Fruit fly (Drosophila melanogaster) whole organism, embryonic: ENCODE measurements around the gene CG7715.
A peak's percentile ranks its signal among the peaks of the same experiment; 100 is the strongest.

ENCODE experiments used
- ATbp ChIP-seq: fragments of 200-800 bp; sonication (Bioruptor generic); optimal IDR thresholded peaks from 2 replicates; lab custom pipeline; 2017; ENCODE audit warnings: missing biosample characterization, mild to moderate bottlenecking, missing genetic modification characterization, missing genetic modification reagents
- Atf-2 ChIP-seq: fragments of 200-800 bp; sonication (Bioruptor generic); optimal IDR thresholded peaks from 2 replicates; lab custom pipeline; 2016; ENCODE audit warnings: missing biosample characterization, missing genetic modification characterization
- CG10209 ChIP-seq: fragments of 200-800 bp; sonication (Bioruptor generic); optimal IDR thresholded peaks from 3 replicates; lab custom pipeline; 2017; ENCODE audit warnings: missing biosample characterization, mild to moderate bottlenecking, missing genetic modification characterization, missing genetic modification reagents
- CG14441 ChIP-seq: fragments of 200-800 bp; sonication (Bioruptor generic); IDR thresholded peaks from 2 replicates; pipeline ENCODE4 v1.3.6; 2022; ENCODE audit warnings: missing biosample characterization, missing genetic modification characterization
- CG14860 ChIP-seq: fragments of 200-800 bp; sonication (Bioruptor generic); IDR thresholded peaks from 3 replicates; pipeline ENCODE4 v1.3.6; 2022; ENCODE audit warnings: missing biosample characterization, missing genetic modification characterization; ENCODE audit not compliant: partially characterized antibody
- CG15696 ChIP-seq: fragments of 200-800 bp; sonication (Bioruptor generic); optimal IDR thresholded peaks from 2 replicates; lab custom pipeline; 2019; ENCODE audit warnings: missing biosample characterization, mild to moderate bottlenecking, missing genetic modification characterization, moderate library complexity
- CG16813 ChIP-seq: fragments of 200-800 bp; sonication (Bioruptor generic); IDR thresholded peaks from 3 replicates; pipeline ENCODE4 v1.3.6; 2022; ENCODE audit warnings: missing biosample characterization, missing genetic modification characterization; ENCODE audit not compliant: partially characterized antibody
- CG4328 ChIP-seq: fragments of 200-800 bp; sonication (Bioruptor generic); optimal IDR thresholded peaks from 3 replicates; lab custom pipeline; 2017; ENCODE audit warnings: missing biosample characterization, missing genetic modification reagents, missing genetic modification characterization
- CG6791 ChIP-seq: fragments of 200-800 bp; sonication (Bioruptor generic); IDR thresholded peaks from 3 replicates; pipeline ENCODE4 v1.3.6; 2022; ENCODE audit warnings: missing biosample characterization, missing genetic modification characterization; ENCODE audit not compliant: partially characterized antibody
- CG7357 ChIP-seq: fragments of 200-800 bp; sonication (Bioruptor generic); IDR thresholded peaks from 3 replicates; pipeline ENCODE4 v1.3.6; 2022; ENCODE audit warnings: missing biosample characterization, missing genetic modification characterization
- CG8290 ChIP-seq, 3 experiments: fragments of 200-800 bp; sonication (Bioruptor generic); optimal IDR thresholded peaks; 2 replicates each; lab custom pipeline; 2016 to 2019; ENCODE audit warnings: missing biosample characterization in 3 of 3, missing genetic modification characterization in 3 of 3, mild to moderate bottlenecking in 2 of 3, moderate library complexity in 1 of 3
- CG9437 ChIP-seq: fragments of 200-800 bp; sonication (Bioruptor generic); optimal IDR thresholded peaks from 2 replicates; lab custom pipeline; 2018; ENCODE audit warnings: missing biosample characterization, mild to moderate bottlenecking, missing genetic modification characterization
- D ChIP-seq, 2 experiments: fragments of 200-800 bp in 1 of 2; fragments of >200 bp in 1 of 2; sonication (Bioruptor generic) in 1 of 2; optimal IDR thresholded peaks; 2 replicates in 1 of 2; 3 replicates in 1 of 2; lab custom pipeline; 2017; ENCODE audit warnings: mild to moderate bottlenecking in 1 of 2, missing biosample characterization in 1 of 2, missing genetic modification characterization in 1 of 2, missing genetic modification reagents in 1 of 2
- Dad ChIP-seq: fragments of 200-800 bp; sonication (Bioruptor generic); optimal IDR thresholded peaks from 3 replicates; lab custom pipeline; 2016; ENCODE audit warnings: missing biosample characterization, missing genetic modification characterization
- Dll ChIP-seq: fragments of 200-800 bp; sonication (Bioruptor generic); IDR thresholded peaks from 4 replicates; pipeline ENCODE4 v1.3.6; 2022; ENCODE audit warnings: missing biosample characterization, missing genetic modification characterization; ENCODE audit not compliant: partially characterized antibody
- Eip74EF ChIP-seq, 2 experiments: fragments of 200-800 bp in 1 of 2; fragments of >200 bp in 1 of 2; sonication (Bioruptor generic) in 1 of 2; optimal IDR thresholded peaks; 2 replicates each; lab custom pipeline; 2017 to 2019; ENCODE audit warnings: missing biosample characterization in 2 of 2, missing genetic modification characterization in 2 of 2, mild to moderate bottlenecking in 1 of 2, moderate library complexity in 1 of 2
- Ets65A ChIP-seq: fragments of 200-800 bp; sonication (Bioruptor generic); peaks from one replicate; lab custom pipeline; 2016; ENCODE audit warnings: missing biosample characterization, missing genetic modification characterization
- Hand ChIP-seq: fragments of 200-800 bp; sonication (Bioruptor generic); optimal IDR thresholded peaks from 2 replicates; lab custom pipeline; 2017; ENCODE audit warnings: mild to moderate bottlenecking, missing biosample characterization, missing genetic modification reagents, missing genetic modification characterization
- Hey ChIP-seq: fragments of 200-800 bp; sonication (Bioruptor generic); optimal IDR thresholded peaks from 3 replicates; lab custom pipeline; 2018; ENCODE audit warnings: missing biosample characterization, mild to moderate bottlenecking, missing genetic modification characterization
- Lpt ChIP-seq: fragments of >200 bp; optimal IDR thresholded peaks from 2 replicates; lab custom pipeline; 2018; ENCODE audit warnings: missing biosample characterization, missing genetic modification characterization
- Med ChIP-seq: fragments of 200-800 bp; sonication (Bioruptor generic); peaks from one replicate; lab custom pipeline; 2016; ENCODE audit warnings: missing biosample characterization, missing genetic modification characterization, mild to moderate bottlenecking, inconsistent platforms, moderate library complexity
- Mes4 ChIP-seq: fragments of 200-800 bp; sonication (Bioruptor generic); optimal IDR thresholded peaks from 2 replicates; lab custom pipeline; 2016; ENCODE audit warnings: missing biosample characterization, missing genetic modification characterization
- NC2β ChIP-seq: fragments of 200-800 bp; sonication (Bioruptor generic); optimal IDR thresholded peaks from 2 replicates; lab custom pipeline; 2016; ENCODE audit warnings: missing biosample characterization, missing genetic modification characterization
- Neu2 ChIP-seq: fragments of 200-800 bp; sonication (Bioruptor generic); optimal IDR thresholded peaks from 3 replicates; lab custom pipeline; 2016; ENCODE audit warnings: missing biosample characterization, missing genetic modification characterization, borderline replicate concordance
- Spps ChIP-seq: fragments of 200-800 bp; sonication (Bioruptor generic); optimal IDR thresholded peaks from 2 replicates; lab custom pipeline; 2018; ENCODE audit warnings: missing biosample characterization, mild to moderate bottlenecking, missing genetic modification characterization
- Tbp ChIP-seq: fragments of >200 bp; optimal IDR thresholded peaks from 2 replicates; lab custom pipeline; 2018; ENCODE audit warnings: missing biosample characterization, missing genetic modification characterization
- Trl ChIP-seq, 3 experiments: fragments of >200 bp in 2 of 3; fragments of 200-800 bp in 1 of 3; sonication (Bioruptor generic) in 1 of 3; optimal IDR thresholded peaks; 2 replicates in 1 of 3; 3 replicates in 2 of 3; lab custom pipeline; 2016 to 2017; ENCODE audit warnings: missing biosample characterization in 1 of 3, missing genetic modification characterization in 1 of 3
- abd-A ChIP-seq: fragments of 200-800 bp; sonication (Bioruptor generic); optimal IDR thresholded peaks from 3 replicates; lab custom pipeline; 2019; ENCODE audit warnings: missing biosample characterization, mild to moderate bottlenecking, missing genetic modification characterization, moderate library complexity
- ara ChIP-seq: fragments of 200-800 bp; sonication (Bioruptor generic); IDR thresholded peaks from 2 replicates; pipeline ENCODE4 v1.3.6; 2022; ENCODE audit warnings: missing biosample characterization, missing genetic modification characterization
- bowl ChIP-seq: fragments of 200-800 bp; sonication (Bioruptor generic); IDR thresholded peaks from 2 replicates; pipeline ENCODE4 v1.3.6; 2022; ENCODE audit warnings: missing biosample characterization, missing genetic modification characterization
- chm ChIP-seq: fragments of 200-800 bp; sonication (Bioruptor generic); IDR thresholded peaks from 2 replicates; pipeline ENCODE4 v1.3.6; 2022; ENCODE audit warnings: missing biosample characterization, missing genetic modification characterization
- ci ChIP-seq: fragments of 200-800 bp; sonication (Bioruptor generic); IDR thresholded peaks from 3 replicates; pipeline ENCODE4 v1.3.6; 2022; ENCODE audit warnings: missing biosample characterization, missing genetic modification characterization
- dan ChIP-seq: fragments of 200-800 bp; sonication (Bioruptor generic); IDR thresholded peaks from 2 replicates; pipeline ENCODE4 v1.3.6; 2022; ENCODE audit warnings: missing biosample characterization, missing genetic modification characterization
- gem ChIP-seq: fragments of 200-800 bp; sonication (Bioruptor generic); optimal IDR thresholded peaks from 2 replicates; lab custom pipeline; 2019; ENCODE audit warnings: missing biosample characterization, mild to moderate bottlenecking, missing genetic modification characterization, moderate library complexity
- hth ChIP-seq: fragments of >200 bp; optimal IDR thresholded peaks from 2 replicates; lab custom pipeline; 2017; ENCODE audit warnings: inconsistent platforms
- jigr1 ChIP-seq: fragments of 200-800 bp; sonication (Bioruptor generic); IDR thresholded peaks from 3 replicates; pipeline ENCODE4 v1.3.6; 2022; ENCODE audit warnings: missing biosample characterization, missing genetic modification characterization
- knrl ChIP-seq: fragments of 200-800 bp; sonication (Bioruptor generic); IDR thresholded peaks from 3 replicates; pipeline ENCODE4 v1.3.6; 2022; ENCODE audit warnings: missing biosample characterization, missing genetic modification characterization; ENCODE audit not compliant: partially characterized antibody
- nerfin-1 ChIP-seq: fragments of 200-800 bp; sonication (Bioruptor generic); optimal IDR thresholded peaks from 3 replicates; lab custom pipeline; 2019; ENCODE audit warnings: missing biosample characterization, mild to moderate bottlenecking, missing genetic modification characterization, moderate library complexity
- sima ChIP-seq: fragments of 200-800 bp; sonication (Bioruptor generic); optimal IDR thresholded peaks from 2 replicates; lab custom pipeline; 2016; ENCODE audit warnings: missing biosample characterization, missing genetic modification characterization
- stwl ChIP-seq: fragments of 200-800 bp; sonication (Bioruptor generic); optimal IDR thresholded peaks from 3 replicates; lab custom pipeline; 2018; ENCODE audit warnings: missing biosample characterization, mild to moderate bottlenecking, missing genetic modification characterization, moderate library complexity
- tin ChIP-seq: fragments of 200-800 bp; sonication (Bioruptor generic); optimal IDR thresholded peaks from 3 replicates; lab custom pipeline; 2016; ENCODE audit warnings: missing biosample characterization, missing genetic modification characterization
- tx ChIP-seq: fragments of 200-800 bp; sonication (Bioruptor generic); optimal IDR thresholded peaks from 2 replicates; lab custom pipeline; 2016; ENCODE audit warnings: missing biosample characterization, missing genetic modification characterization
- usp ChIP-seq: fragments of >200 bp; optimal IDR thresholded peaks from 2 replicates; lab custom pipeline; 2017; ENCODE audit warnings: missing biosample characterization, missing genetic modification characterization

The CG7715 gene

DNA sequence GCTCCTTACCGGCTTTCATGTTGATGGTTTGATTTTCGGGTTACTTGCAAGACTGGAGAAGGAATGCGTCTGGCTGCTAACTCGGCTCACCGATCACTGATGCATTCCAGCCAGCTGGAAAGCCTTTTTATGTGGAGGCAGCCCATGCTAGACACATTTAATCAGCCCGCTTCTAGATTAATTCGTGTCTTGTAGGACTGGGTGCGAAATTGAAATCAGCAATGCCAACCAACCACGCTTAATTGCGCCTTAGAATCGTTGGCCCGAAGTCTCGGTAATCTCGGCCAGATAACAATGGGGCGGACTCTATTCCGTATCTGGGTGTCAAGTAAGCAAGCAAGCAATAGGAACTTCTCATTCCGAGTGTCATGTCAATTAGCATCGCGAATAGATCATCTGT, 1.9 kb downstream of the CG7715 start, which contains the start of gene CG7714:
TSS of gene CG7714 (minus strand) at position 101 of the 400 bp plus-strand sequence.
- TF ChIP-seq Ets65A: peak; percentile 20
- TF ChIP-seq tin (GFP tag; lab: Kevin White, UChicago): no peak
- TF ChIP-seq jigr1 (GFP tag; lab: Robert Waterston, UW): no peak
- no peak for TF ChIP-seq Atf-2
- TF ChIP-seq nerfin-1 (tag; lab: Kevin White, UChicago): no peak
- no peak for TF ChIP-seq usp (GFP tag; lab: Kevin White, UChicago)

DNA sequence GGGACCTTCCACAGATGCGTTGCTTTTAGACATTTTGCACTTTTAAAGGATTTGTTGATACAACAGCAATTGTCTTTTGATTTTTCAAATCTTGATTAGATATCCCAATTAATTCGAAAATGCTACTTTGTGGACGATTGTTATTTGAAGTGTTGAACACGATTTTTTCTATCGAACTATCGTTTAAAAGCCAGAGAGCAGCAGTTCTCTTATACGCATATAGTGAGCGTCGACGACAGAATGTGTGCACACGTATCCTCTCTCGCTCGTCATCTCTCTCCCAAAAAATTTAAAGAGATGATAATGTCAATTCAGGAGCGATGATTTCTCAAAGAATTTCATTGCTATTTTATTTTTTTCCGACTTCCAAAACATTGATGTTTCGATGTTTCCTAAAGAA, 5.8 kb downstream of the CG7715 start, which contains the start of gene CG34283:
TSS of gene CG34283 (minus strand) at position 101 of the 400 bp plus-strand sequence.
- TF ChIP-seq CG6791 (GFP tag; lab: Robert Waterston, UW): no peak
- TF ChIP-seq ATbp (GFP tag; lab: Kevin White, UChicago): no peak
- TF ChIP-seq Neu2 (GFP tag; lab: Kevin White, UChicago): peak; percentile 41
- peak; percentile 34; the same call in 1 of the 4 replicates for TF ChIP-seq Dll (GFP tag; lab: Robert Waterston, UW)
- peak in 1 of 2 experiments; percentile 47 for TF ChIP-seq Trl (optimal IDR thresholded peaks at IDR 0.05; lab: Kevin White, UChicago)
- TF ChIP-seq Trl (GFP tag; optimal IDR thresholded peaks at IDR 0.05; lab: Kevin White, UChicago): no peak
- peak; percentile 43 for TF ChIP-seq stwl (tag; lab: Kevin White, UChicago)
- TF ChIP-seq CG4328 (GFP tag; lab: Kevin White, UChicago): no peak
- TF ChIP-seq, all 482 proteins: peak for 4

DNA sequence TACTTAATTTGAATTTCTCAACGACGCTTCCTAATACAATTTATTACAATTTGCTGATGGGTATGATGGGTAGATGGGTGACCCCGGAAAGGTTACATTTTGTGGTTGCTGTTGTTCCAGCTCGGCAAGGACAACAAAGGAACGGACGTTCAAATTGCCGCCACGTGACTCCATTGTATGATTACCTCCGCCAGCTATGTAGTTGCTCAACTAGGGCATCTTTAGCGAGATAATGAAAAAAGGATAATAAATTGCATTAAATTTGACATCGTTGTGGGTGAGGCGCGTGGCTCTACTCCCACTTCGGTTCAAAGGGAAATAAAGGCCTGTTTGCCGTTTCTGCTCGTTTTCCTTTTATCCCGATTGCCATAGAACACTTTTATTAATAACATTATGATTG, 6.9 kb downstream of the CG7715 start:
- TF ChIP-seq gem (tag; lab: Kevin White, UChicago): no peak
- peak; percentile 96 for TF ChIP-seq Hey (tag; lab: Kevin White, UChicago)
- TF ChIP-seq knrl (GFP tag; lab: Robert Waterston, UW): no peak
- no peak for TF ChIP-seq NC2β (GFP tag; lab: Kevin White, UChicago)
- TF ChIP-seq tx (GFP tag; lab: Kevin White, UChicago): no peak
- TF ChIP-seq hth (lab: Kevin White, UChicago): no peak
- TF ChIP-seq Dad: no peak
- TF ChIP-seq D (optimal IDR thresholded peaks at IDR 0.05; lab: Kevin White, UChicago): no peak
- TF ChIP-seq D (GFP tag; optimal IDR thresholded peaks at IDR 0.05; lab: Kevin White, UChicago): peak; percentile 2
- peak; percentile 57 for TF ChIP-seq abd-A (tag; lab: Kevin White, UChicago)
- no peak for TF ChIP-seq Lpt (GFP tag; lab: Kevin White, UChicago)
- no peak for TF ChIP-seq bowl (GFP tag; lab: Robert Waterston, UW)
- peak; percentile 5 for TF ChIP-seq Med (GFP tag; lab: Kevin White, UChicago)
- TF ChIP-seq, all 482 proteins: peak for 4

DNA sequence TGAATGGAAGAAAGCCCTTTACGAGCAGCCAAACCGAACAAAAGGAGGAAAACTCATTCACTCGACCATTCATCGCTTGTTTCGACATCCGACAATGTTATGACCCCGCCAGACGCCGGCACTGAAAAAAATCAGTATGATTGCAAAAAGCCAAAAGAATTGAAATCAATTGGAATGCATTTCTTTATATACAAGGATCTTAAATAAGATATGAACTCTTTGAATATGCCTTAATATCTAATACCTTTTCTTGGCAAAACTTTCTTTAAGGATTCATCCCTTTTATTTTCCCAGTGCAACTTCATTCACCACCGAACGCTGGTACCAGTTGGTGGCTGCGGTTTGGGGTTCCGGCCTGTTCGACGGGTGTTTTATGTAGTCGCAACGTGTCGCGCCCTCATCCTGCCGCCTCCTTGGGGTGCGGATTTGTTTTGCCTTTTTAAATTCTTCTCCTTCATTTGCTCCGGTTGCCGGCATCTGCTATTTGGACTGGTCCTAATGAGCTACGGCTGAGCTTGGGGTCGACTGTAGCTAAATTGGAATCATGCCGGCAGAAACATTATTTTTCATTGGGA, 8.4 kb downstream of the CG7715 start:
- TF ChIP-seq CG9437 (GFP tag; lab: Kevin White, UChicago) (peak; percentile 70), ci (GFP tag; lab: Robert Waterston, UW) (peak; percentile 92), CG14860 (GFP tag; lab: Robert Waterston, UW) (no peak), CG16813 (GFP tag; lab: Robert Waterston, UW) (no peak), Tbp (GFP tag; lab: Kevin White, UChicago) (no peak), bowl (GFP tag; lab: Robert Waterston, UW) (no peak; the same call in 1 of the 2 replicates), CG7357 (GFP tag; lab: Robert Waterston, UW) (peak; percentile 70), CG8290 (GFP tag; optimal IDR thresholded peaks at IDR 0.05; lab: Kevin White, UChicago) (no peak), CG8290 (tag; optimal IDR thresholded peaks at IDR 0.05; lab: Kevin White, UChicago) (peak in 1 of 2 experiments; percentile 86), dan (GFP tag; lab: Robert Waterston, UW) (peak; percentile 80), Hand (GFP tag; lab: Kevin White, UChicago) (peak; percentile 94), Mes4 (GFP tag; lab: Kevin White, UChicago) (peak; percentile 72), CG14441 (GFP tag; lab: Robert Waterston, UW) (peak; percentile 84; the same call in 1 of the 2 replicates), Eip74EF (GFP tag; optimal IDR thresholded peaks at IDR 0.05; lab: Kevin White, UChicago) (peak in 1 of 2 experiments; percentile 79), CG15696 (tag; lab: Kevin White, UChicago) (peak; percentile 59), ara (peak; percentile 78), chm (GFP tag; lab: Robert Waterston, UW) (peak; percentile 71), Spps (tag; lab: Kevin White, UChicago) (peak; percentile 31), CG10209 (GFP tag; lab: Kevin White, UChicago) (peak; percentile 86), sima (GFP tag; lab: Kevin White, UChicago) (peak; percentile 30)
